Fruit fly (Drosophila melanogaster): ENCODE results near the gene CG15824.

The CG15824 gene

dm6 chr2L:884970-885369 lies at the start of gene CG15824:
Gene CG15824, minus strand, starts transcription at chr2L:885141.
- TF ChIP-seq usp (GFP tag; optimal IDR thresholded peaks at IDR 0.05) (no peak), pan (optimal IDR thresholded peaks at IDR 0.05) (no peak), CG8478 (optimal IDR thresholded peaks at IDR 0.05) (no peak), EcR (GFP tag; optimal IDR thresholded peaks at IDR 0.05) (no peak), psq (optimal IDR thresholded peaks at IDR 0.05) (no peak), Dll (optimal IDR thresholded peaks at IDR 0.05) (no peak)

- TF ChIP-seq usp (GFP tag; optimal IDR thresholded peaks at IDR 0.05) = no peak
- TF ChIP-seq EcR (GFP tag; optimal IDR thresholded peaks at IDR 0.05) = no peak
- TF ChIP-seq pan (optimal IDR thresholded peaks at IDR 0.05) = no peak
- TF ChIP-seq Dll (optimal IDR thresholded peaks at IDR 0.05) = no peak
- TF ChIP-seq CG8478 (optimal IDR thresholded peaks at IDR 0.05) = no peak
- TF ChIP-seq psq (optimal IDR thresholded peaks at IDR 0.05) = no peak
Observed at dm6 chr2L:922660-923059, 37.7 kb upstream of the CG15824 start, which contains the start of gene Tmtc2. Gene Tmtc2, plus strand, starts transcription at chr2L:922793.

dm6 chr2L:918738-919137 lies 33.8 kb upstream of the CG15824 start:
- TF ChIP-seq psq (optimal IDR thresholded peaks at IDR 0.05) = no peak
- TF ChIP-seq pan (optimal IDR thresholded peaks at IDR 0.05) = no peak
- TF ChIP-seq Dll (optimal IDR thresholded peaks at IDR 0.05) = no peak
- TF ChIP-seq CG8478 (optimal IDR thresholded peaks at IDR 0.05) = no peak
- TF ChIP-seq EcR (GFP tag; optimal IDR thresholded peaks at IDR 0.05) = no peak
- TF ChIP-seq usp (GFP tag; optimal IDR thresholded peaks at IDR 0.05) = no peak

- TF ChIP-seq Dll (optimal IDR thresholded peaks at IDR 0.05) (no peak), CG8478 (optimal IDR thresholded peaks at IDR 0.05) (no peak), EcR (GFP tag; optimal IDR thresholded peaks at IDR 0.05) (no peak), psq (optimal IDR thresholded peaks at IDR 0.05) (no peak), usp (GFP tag; optimal IDR thresholded peaks at IDR 0.05) (no peak), pan (optimal IDR thresholded peaks at IDR 0.05) (no peak)
Observed at dm6 chr2L:913850-914391, 29.0 kb upstream of the CG15824 start, which contains the start of gene GluRIIC. Gene GluRIIC, plus strand, starts transcription at chr2L:914086.

dm6 chr2L:903748-904147 lies 18.8 kb upstream of the CG15824 start:
- no peak for TF ChIP-seq CG8478 (optimal IDR thresholded peaks at IDR 0.05)
- no peak for TF ChIP-seq EcR (GFP tag; optimal IDR thresholded peaks at IDR 0.05)
- TF ChIP-seq Dll (optimal IDR thresholded peaks at IDR 0.05) = no peak
- no peak for TF ChIP-seq psq (optimal IDR thresholded peaks at IDR 0.05)
- TF ChIP-seq pan (optimal IDR thresholded peaks at IDR 0.05) = no peak
- no peak for TF ChIP-seq usp (GFP tag; optimal IDR thresholded peaks at IDR 0.05)

- TF ChIP-seq EcR (GFP tag; optimal IDR thresholded peaks at IDR 0.05) (no peak), CG8478 (optimal IDR thresholded peaks at IDR 0.05) (no peak), pan (optimal IDR thresholded peaks at IDR 0.05) (no peak), Dll (optimal IDR thresholded peaks at IDR 0.05) (no peak), usp (GFP tag; optimal IDR thresholded peaks at IDR 0.05) (no peak), psq (optimal IDR thresholded peaks at IDR 0.05) (no peak)
Observed at dm6 chr2L:898316-898715, 13.4 kb upstream of the CG15824 start, which contains the start of gene Lsp1beta. Gene Lsp1beta, plus strand, starts transcription at chr2L:898500.

- TF ChIP-seq Dll (optimal IDR thresholded peaks at IDR 0.05) (no peak), psq (optimal IDR thresholded peaks at IDR 0.05) (no peak), pan (optimal IDR thresholded peaks at IDR 0.05) (no peak), EcR (GFP tag; optimal IDR thresholded peaks at IDR 0.05) (no peak), CG8478 (optimal IDR thresholded peaks at IDR 0.05) (no peak), usp (GFP tag; optimal IDR thresholded peaks at IDR 0.05) (no peak)
Observed at dm6 chr2L:897124-897523, 12.2 kb upstream of the CG15824 start.

dm6 chr2L:895448-895847 lies 10.5 kb upstream of the CG15824 start:
- no peak for TF ChIP-seq pan (optimal IDR thresholded peaks at IDR 0.05)
- TF ChIP-seq EcR (GFP tag; optimal IDR thresholded peaks at IDR 0.05) = no peak
- TF ChIP-seq usp (GFP tag; optimal IDR thresholded peaks at IDR 0.05) = no peak
- TF ChIP-seq CG8478 (optimal IDR thresholded peaks at IDR 0.05) = no peak
- TF ChIP-seq Dll (optimal IDR thresholded peaks at IDR 0.05) = no peak
- TF ChIP-seq psq (optimal IDR thresholded peaks at IDR 0.05) = no peak

dm6 chr2L:893171-893570 lies 8.2 kb upstream of the CG15824 start:
- TF ChIP-seq CG8478 (optimal IDR thresholded peaks at IDR 0.05) (no peak), psq (optimal IDR thresholded peaks at IDR 0.05) (no peak), Dll (optimal IDR thresholded peaks at IDR 0.05) (no peak), usp (GFP tag; optimal IDR thresholded peaks at IDR 0.05) (no peak), EcR (GFP tag; optimal IDR thresholded peaks at IDR 0.05) (no peak), pan (optimal IDR thresholded peaks at IDR 0.05) (no peak)

- TF ChIP-seq Dll (optimal IDR thresholded peaks at IDR 0.05) (no peak), CG8478 (optimal IDR thresholded peaks at IDR 0.05) (no peak), pan (optimal IDR thresholded peaks at IDR 0.05) (no peak), psq (optimal IDR thresholded peaks at IDR 0.05) (no peak), EcR (GFP tag; optimal IDR thresholded peaks at IDR 0.05) (no peak), usp (GFP tag; optimal IDR thresholded peaks at IDR 0.05) (no peak)
Observed at dm6 chr2L:892461-892860, 7.5 kb upstream of the CG15824 start.

- TF ChIP-seq usp (GFP tag; optimal IDR thresholded peaks at IDR 0.05) (no peak), pan (optimal IDR thresholded peaks at IDR 0.05) (no peak), EcR (GFP tag; optimal IDR thresholded peaks at IDR 0.05) (no peak), Dll (optimal IDR thresholded peaks at IDR 0.05) (no peak), psq (optimal IDR thresholded peaks at IDR 0.05) (no peak), CG8478 (optimal IDR thresholded peaks at IDR 0.05) (no peak)
Observed at dm6 chr2L:889799-890198, 4.9 kb upstream of the CG15824 start.

- no peak for TF ChIP-seq psq (optimal IDR thresholded peaks at IDR 0.05)
- no peak for TF ChIP-seq usp (GFP tag; optimal IDR thresholded peaks at IDR 0.05)
- TF ChIP-seq EcR (GFP tag; optimal IDR thresholded peaks at IDR 0.05) = no peak
- TF ChIP-seq pan (optimal IDR thresholded peaks at IDR 0.05) = no peak
- no peak for TF ChIP-seq Dll (optimal IDR thresholded peaks at IDR 0.05)
- TF ChIP-seq CG8478 (optimal IDR thresholded peaks at IDR 0.05) = no peak
Observed at dm6 chr2L:887788-888187, 2.8 kb upstream of the CG15824 start.

- TF ChIP-seq CG8478 (optimal IDR thresholded peaks at IDR 0.05) = no peak
- TF ChIP-seq psq (optimal IDR thresholded peaks at IDR 0.05) = no peak
- TF ChIP-seq EcR (GFP tag; optimal IDR thresholded peaks at IDR 0.05) = no peak
- no peak for TF ChIP-seq usp (GFP tag; optimal IDR thresholded peaks at IDR 0.05)
- TF ChIP-seq Dll (optimal IDR thresholded peaks at IDR 0.05) = no peak
- TF ChIP-seq pan (optimal IDR thresholded peaks at IDR 0.05) = no peak
Observed at dm6 chr2L:886743-887142, 1.8 kb upstream of the CG15824 start.
